Worm (Caenorhabditis elegans) whole organism, L2 larva: ENCODE data around the gene F56D6.19.

ENCODE experiments used
- elt-3 ChIP-seq: sonication (generic microtip); optimal IDR thresholded peaks from 2 replicates; lab custom pipeline; 2017; ENCODE audit warnings: missing biosample characterization, missing genetic modification characterization
- nhr-237 ChIP-seq: fragments of 150-350 bp; optimal IDR thresholded peaks from 2 replicates; lab custom pipeline; 2014; ENCODE audit warnings: missing biosample characterization, missing genetic modification characterization
- nhr-25 ChIP-seq: fragments of 150-350 bp; sonication (generic microtip); optimal IDR thresholded peaks from 3 replicates; lab custom pipeline; 2014; ENCODE audit warnings: missing biosample characterization, missing genetic modification characterization
- nhr-77 ChIP-seq: fragments of 150-350 bp; optimal IDR thresholded peaks from 2 replicates; lab custom pipeline; 2014; ENCODE audit warnings: missing biosample characterization, missing genetic modification characterization
- skn-1 ChIP-seq: sonication (generic microtip); optimal IDR thresholded peaks from 2 replicates; lab custom pipeline; 2017; ENCODE audit warnings: missing biosample characterization, missing genetic modification characterization
- snpc-4 ChIP-seq: fragments of 150-350 bp; optimal IDR thresholded peaks from 2 replicates; lab custom pipeline; 2014; ENCODE audit warnings: missing biosample characterization, missing genetic modification characterization
- ztf-11 ChIP-seq: sonication (generic microtip); optimal IDR thresholded peaks from 2 replicates; lab custom pipeline; 2017; ENCODE audit warnings: missing biosample characterization, missing genetic modification characterization
- ztf-4 ChIP-seq: fragments of 150-350 bp; optimal IDR thresholded peaks from 2 replicates; lab custom pipeline; 2014; ENCODE audit warnings: missing biosample characterization, missing genetic modification characterization

DNA sequence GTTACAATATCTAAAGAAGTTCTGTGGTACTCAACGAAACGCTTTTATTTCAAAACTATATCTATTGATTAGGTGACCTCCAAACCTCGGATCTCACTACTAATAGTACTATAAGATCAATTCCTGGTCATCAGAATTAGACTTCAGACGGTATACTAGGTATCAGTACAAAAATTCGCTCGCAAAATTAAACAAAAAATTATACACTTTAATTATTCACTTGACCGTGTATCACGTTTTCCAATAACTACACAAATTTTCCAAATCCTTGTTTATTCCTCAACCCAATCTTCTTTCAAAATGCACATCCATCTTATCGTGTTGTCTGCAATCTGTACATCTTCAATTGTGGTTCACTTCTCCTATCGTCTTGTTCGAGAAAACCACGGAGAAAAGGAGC is 3.6 kb downstream of the F56D6.19 start, which contains the start of gene F56D6.23:
- TF ChIP-seq ztf-11 (tag; lab: Kevin White, UChicago) (no peak), nhr-237 (no peak), nhr-77 (tag; lab: Kevin White, UChicago) (no peak), snpc-4 (no peak), ztf-4 (tag; lab: Kevin White, UChicago) (no peak), nhr-25 (tag; lab: Kevin White, UChicago) (no peak), elt-3 (tag; lab: Kevin White, UChicago) (no peak), skn-1 (tag; lab: Kevin White, UChicago) (no peak)
